Fruit fly (Drosophila melanogaster) whole organism: ENCODE measurements around the gene CG32829.

Experiments used
- CG8478 ChIP-seq: fragments of >200 bp; optimal IDR thresholded peaks from 2 replicates; lab custom pipeline; 2018; ENCODE audit warnings: inconsistent platforms
- Dll ChIP-seq: fragments of >200 bp; optimal IDR thresholded peaks from 2 replicates; lab custom pipeline; 2017
- EcR ChIP-seq, 2 experiments: fragments of >200 bp; optimal IDR thresholded peaks; 2 replicates each; lab custom pipeline; 2017; ENCODE audit warnings: missing biosample characterization in 2 of 2, missing genetic modification characterization in 2 of 2, missing genetic modification reagents in 2 of 2
- pan ChIP-seq: fragments of >200 bp; optimal IDR thresholded peaks from 2 replicates; lab custom pipeline; 2017
- psq ChIP-seq: fragments of >200 bp; optimal IDR thresholded peaks from 2 replicates; lab custom pipeline; 2017
- usp ChIP-seq: fragments of >200 bp; optimal IDR thresholded peaks from 2 replicates; lab custom pipeline; 2017; ENCODE audit warnings: missing biosample characterization, missing genetic modification characterization, mixed read lengths

The CG32829 gene

DNA sequence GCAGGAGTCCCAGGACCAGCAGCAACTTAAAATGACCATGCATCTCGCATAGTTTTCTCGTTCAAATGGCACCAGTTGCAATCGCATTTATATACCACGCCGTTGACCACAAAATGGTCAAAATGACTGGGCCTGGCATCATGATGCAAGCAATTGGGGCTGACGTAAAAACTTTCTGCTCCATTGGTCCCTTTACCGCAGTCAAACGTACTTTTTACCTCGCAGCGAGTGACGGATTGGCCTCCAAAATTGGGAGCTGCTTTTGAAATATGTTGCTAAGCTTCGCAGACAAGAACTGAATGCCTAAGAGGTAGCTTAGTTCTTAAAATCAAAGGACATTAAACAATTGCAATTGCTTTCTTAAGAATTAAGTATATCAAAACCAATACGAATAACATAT is at the start of gene CG32829:
CG32829 (minus strand) TSS at position 101 of the 400 bp plus-strand sequence.
- TF ChIP-seq Dll = no peak
- TF ChIP-seq EcR (GFP tag; optimal IDR thresholded peaks at IDR 0.05; lab: Kevin White, UChicago) = no peak
- TF ChIP-seq CG8478 = no peak
- no peak for TF ChIP-seq usp (GFP tag; lab: Kevin White, UChicago)
- no peak for TF ChIP-seq psq (lab: Kevin White, UChicago)
- no peak for TF ChIP-seq pan

DNA sequence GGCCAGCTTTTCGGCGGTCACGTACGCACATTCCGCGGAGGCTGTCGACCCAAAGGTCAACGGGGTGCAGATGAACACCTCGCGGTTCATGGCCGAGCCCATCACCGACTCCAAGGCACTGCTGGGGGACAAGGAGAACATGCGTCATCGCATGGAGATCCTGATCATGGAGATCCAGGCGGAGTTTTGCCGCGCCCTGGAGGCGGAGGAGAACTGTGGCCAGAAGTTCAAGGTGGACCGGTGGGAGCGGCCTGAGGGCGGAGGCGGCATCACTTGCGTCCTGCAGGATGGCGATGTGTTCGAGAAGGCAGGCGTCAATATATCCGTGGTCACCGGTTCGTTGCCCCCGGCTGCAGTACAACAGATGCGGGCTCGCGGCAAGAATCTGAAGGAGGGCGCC is 48.4 kb upstream of the CG32829 start:
- TF ChIP-seq CG8478 = no peak
- TF ChIP-seq EcR (GFP tag; optimal IDR thresholded peaks at IDR 0.05; lab: Kevin White, UChicago) = no peak
- no peak for TF ChIP-seq Dll
- no peak for TF ChIP-seq pan
- no peak for TF ChIP-seq psq (lab: Kevin White, UChicago)
- no peak for TF ChIP-seq usp (GFP tag; lab: Kevin White, UChicago)

DNA sequence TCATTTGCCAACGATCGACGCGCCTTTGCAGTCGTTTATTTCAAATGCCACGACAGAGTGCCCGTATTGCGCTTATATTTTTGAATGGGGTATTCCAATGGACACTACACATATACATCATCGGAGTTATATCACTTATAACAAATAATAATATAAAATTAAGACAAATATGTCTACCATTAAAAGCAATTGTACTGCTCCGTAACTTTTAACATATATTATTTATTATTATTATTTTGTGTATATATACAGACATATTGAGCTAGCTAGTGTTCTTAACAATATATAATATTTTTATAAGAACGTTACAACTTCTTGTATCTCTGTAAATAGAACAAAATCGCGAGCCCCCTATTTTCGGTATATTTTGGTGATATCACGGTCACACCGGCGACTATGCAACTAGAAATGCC is 47.8 kb upstream of the CG32829 start, which contains the start of the genes sip2 and Coprox:
sip2 (minus strand) TSS at position 53 of the 413 bp plus-strand sequence.
Coprox (plus strand) TSS at position 400 of the 413 bp plus-strand sequence.
- TF ChIP-seq EcR (GFP tag; optimal IDR thresholded peaks at IDR 0.05; lab: Kevin White, UChicago) = no peak
- no peak for TF ChIP-seq pan
- TF ChIP-seq CG8478 = no peak
- TF ChIP-seq usp (GFP tag; lab: Kevin White, UChicago) = no peak
- TF ChIP-seq Dll = no peak
- no peak for TF ChIP-seq psq (lab: Kevin White, UChicago)

DNA sequence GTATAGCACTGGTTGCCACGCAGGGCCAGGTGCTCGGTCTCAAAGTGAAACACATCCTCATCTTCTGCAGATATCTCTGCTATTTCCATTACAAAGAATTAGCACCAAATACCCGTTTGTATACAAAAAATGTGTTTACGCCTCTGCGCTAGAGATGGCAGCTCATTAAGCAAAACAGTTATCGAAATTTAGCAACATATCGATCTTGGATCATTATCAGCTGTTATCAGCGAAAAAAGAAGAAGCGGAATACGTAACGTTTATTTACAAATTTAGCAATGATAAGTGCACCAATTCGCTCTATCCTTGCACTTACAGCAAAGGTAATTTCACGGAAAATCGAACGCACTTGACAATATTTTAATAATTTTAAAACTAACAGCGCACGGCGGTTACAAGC is 43.9 kb upstream of the CG32829 start, which contains the start of the genes Atac1 and Hmgcl:
Atac1 (minus strand) TSS at position 164 of the 400 bp plus-strand sequence.
Hmgcl (plus strand) TSS at position 213 of the 400 bp plus-strand sequence.
- TF ChIP-seq Dll = no peak
- no peak for TF ChIP-seq usp (GFP tag; lab: Kevin White, UChicago)
- TF ChIP-seq EcR (GFP tag; optimal IDR thresholded peaks at IDR 0.05; lab: Kevin White, UChicago) = no peak
- TF ChIP-seq CG8478 = no peak
- TF ChIP-seq psq (lab: Kevin White, UChicago) = no peak
- no peak for TF ChIP-seq pan

DNA sequence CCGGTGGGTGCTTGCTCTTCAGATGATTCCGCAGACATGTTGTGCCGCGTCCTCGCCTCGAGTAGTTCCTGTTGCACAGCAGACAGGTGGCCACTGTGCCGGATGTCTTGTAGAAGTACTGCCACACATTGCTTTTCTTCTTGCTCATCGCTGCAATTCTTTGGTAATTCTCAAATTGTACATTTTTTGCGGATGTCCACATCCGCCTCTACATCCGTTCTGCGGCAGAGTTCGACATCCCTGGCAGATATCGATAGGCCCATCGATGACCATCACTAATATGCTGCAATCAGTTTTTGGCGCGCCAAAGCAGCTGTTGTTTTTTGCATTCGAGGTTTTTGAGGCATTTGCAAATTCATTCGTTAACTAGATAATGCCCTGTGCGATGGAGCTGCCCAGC is 40.5 kb upstream of the CG32829 start, which contains the start of the genes CG13775 and CG3430:
CG13775 (minus strand) TSS at position 226 of the 400 bp plus-strand sequence.
CG3430 (plus strand) TSS at position 284 of the 400 bp plus-strand sequence.
- TF ChIP-seq psq (lab: Kevin White, UChicago) (no peak), usp (GFP tag; lab: Kevin White, UChicago) (no peak), CG8478 (no peak), EcR (GFP tag; optimal IDR thresholded peaks at IDR 0.05; lab: Kevin White, UChicago) (no peak), Dll (no peak), pan (no peak)

DNA sequence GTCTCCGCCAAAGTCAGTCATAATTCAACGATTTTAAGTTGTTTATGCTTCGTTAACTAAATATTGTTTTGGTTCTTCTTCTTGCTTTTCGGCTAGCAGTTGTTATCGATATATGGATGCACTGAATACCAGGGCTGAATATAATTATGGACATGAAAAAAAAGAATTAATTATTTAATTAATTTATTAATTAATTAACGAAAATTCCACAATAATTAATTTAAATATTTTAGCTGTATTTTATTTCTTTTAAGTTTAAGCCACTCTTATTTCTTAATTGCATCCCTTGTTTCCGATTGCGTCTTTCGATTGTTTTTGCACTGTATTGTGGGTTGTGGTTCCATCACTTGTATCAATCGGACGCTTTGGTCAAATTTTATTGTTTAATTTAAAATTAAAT is 33.9 kb upstream of the CG32829 start, which contains the start of the genes Gas41 and SA1:
Gas41 (minus strand) TSS at position 112 of the 400 bp plus-strand sequence.
SA1 (plus strand) TSS at position 326 of the 400 bp plus-strand sequence.
- TF ChIP-seq EcR (GFP tag; optimal IDR thresholded peaks at IDR 0.05; lab: Kevin White, UChicago) (no peak), CG8478 (no peak), Dll (no peak), pan (no peak), psq (lab: Kevin White, UChicago) (no peak), usp (GFP tag; lab: Kevin White, UChicago) (no peak)

DNA sequence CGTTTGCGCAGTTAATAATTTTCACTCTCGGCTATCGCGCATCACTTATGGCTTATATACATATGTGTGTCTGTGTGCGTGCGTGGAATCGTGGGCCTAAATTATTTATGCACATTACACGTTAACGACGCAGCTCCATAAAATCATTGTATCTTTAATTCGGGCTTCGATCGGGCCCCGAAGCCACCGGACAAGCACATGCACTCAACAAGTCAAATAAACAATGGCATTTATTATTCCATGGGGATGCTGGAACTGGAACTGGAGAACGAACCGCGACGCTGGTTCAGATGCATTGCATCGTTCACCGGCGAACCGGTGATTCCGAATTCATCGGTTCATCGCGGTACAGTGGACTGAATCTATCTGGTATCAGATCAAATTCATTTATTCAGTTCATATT is 32.3 kb upstream of the CG32829 start, which contains the start of gene ihog:
ihog (minus strand) TSS at position 269 of the 403 bp plus-strand sequence.
- TF ChIP-seq usp (GFP tag; lab: Kevin White, UChicago) = no peak

DNA sequence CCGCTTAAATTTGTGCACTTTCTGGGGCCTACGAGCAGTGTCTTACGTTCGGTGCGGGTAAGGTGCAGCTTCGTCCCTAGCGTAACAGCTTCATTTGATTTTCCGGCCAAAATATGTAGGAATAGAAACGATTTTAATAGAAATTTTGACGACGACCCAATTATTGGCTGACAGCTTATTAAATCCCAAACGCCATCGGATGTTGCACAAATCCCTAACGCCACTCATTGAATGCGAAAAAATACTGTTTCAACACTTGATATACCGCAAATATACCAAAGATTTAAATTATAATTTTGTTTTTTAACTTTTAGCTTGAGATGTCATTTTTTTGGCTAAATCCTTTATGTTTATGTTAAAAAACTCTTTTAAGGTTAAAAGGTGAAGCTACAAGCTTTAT is 28.8 kb upstream of the CG32829 start, which contains the start of gene Fgop2:
Fgop2 (minus strand) TSS at position 202 of the 400 bp plus-strand sequence.
- TF ChIP-seq EcR (GFP tag; optimal IDR thresholded peaks at IDR 0.05; lab: Kevin White, UChicago) = no peak

DNA sequence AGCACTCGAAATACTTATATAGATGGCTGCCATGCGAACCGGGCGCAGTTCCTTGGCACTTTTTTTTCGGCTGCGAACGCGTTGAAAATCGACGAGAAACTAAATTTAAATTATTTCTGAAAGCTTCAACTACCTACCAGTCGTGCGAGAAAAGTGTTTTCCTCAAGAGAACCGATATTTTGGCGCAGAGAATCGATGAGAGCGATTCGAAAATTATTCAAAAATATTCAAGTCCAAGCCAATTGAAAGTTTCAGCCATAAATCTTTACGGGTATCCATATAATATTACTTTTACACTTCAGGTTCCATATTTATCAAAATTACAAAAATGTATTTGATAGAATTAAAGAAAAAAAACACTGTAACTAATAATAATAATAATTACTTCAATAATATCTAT is 26.5 kb upstream of the CG32829 start, which contains the start of gene CG18304:
CG18304 (minus strand) TSS at position 101 of the 400 bp plus-strand sequence.
- TF ChIP-seq Dll (no peak), EcR (GFP tag; optimal IDR thresholded peaks at IDR 0.05; lab: Kevin White, UChicago) (no peak), usp (GFP tag; lab: Kevin White, UChicago) (no peak), psq (lab: Kevin White, UChicago) (no peak), pan (no peak), CG8478 (no peak)

DNA sequence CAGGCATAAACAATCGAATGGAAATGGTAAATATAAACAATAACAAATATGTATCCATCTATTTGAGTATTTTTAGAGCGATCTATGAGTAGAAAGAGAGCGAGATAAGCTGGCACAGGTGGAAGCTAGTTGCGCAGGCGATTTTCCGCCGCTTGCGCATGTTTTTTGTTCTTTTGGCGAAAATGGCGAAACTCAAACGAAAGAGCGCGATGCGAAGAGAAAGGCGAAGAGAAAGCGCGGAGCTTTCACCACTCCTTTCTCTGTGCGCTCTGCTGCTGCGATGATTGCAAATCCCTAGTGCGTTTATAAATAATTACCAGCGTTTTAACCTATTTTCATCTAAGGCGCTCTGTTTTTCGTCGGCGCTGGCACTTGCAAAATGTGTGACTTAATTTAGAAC is 25.5 kb upstream of the CG32829 start:
- TF ChIP-seq CG8478 (no peak), usp (GFP tag; lab: Kevin White, UChicago) (no peak), pan (no peak), psq (lab: Kevin White, UChicago) (no peak), EcR (GFP tag; optimal IDR thresholded peaks at IDR 0.05; lab: Kevin White, UChicago) (no peak), Dll (no peak)

DNA sequence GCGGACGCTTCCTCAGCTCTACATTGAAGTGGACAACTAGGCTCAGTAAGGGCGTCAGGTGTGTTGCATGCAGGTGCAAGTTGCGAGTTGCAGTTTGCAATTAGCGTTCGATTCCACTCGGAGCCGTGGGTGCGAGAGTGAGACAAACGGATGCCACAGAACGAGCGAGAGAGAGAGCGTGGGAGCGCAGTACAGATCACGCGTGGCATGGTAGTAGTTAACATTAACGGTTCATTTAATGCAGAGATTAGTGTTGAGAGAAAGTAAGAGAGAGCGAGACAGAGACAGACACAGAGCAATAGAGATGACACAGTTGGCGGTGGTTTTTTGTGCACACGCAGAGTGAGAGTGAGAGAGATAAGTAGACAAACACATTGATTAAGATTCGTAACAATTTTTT is 23.5 kb upstream of the CG32829 start:
- no peak for TF ChIP-seq CG8478
- no peak for TF ChIP-seq pan
- TF ChIP-seq Dll = no peak
- no peak for TF ChIP-seq usp (GFP tag; lab: Kevin White, UChicago)
- no peak for TF ChIP-seq EcR (GFP tag; optimal IDR thresholded peaks at IDR 0.05; lab: Kevin White, UChicago)
- no peak for TF ChIP-seq psq (lab: Kevin White, UChicago)

DNA sequence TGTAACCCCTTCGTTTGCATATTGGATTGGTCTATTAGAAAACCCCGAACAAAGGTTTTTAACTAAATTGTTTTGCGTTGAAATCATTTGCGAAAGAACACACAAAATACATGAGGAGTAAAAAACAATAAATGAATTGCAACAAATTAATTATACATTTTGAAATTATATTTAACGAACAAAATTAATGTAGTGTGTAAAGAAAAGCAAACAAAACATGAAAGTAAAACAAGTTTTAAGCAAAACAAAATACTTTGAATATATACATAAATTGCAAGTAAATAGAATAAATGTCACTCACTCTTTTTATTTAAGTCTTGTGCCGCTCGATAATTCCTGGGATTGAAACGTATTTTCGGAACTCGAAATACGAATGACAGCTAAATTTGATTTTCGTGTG is 15.6 kb upstream of the CG32829 start, which contains the start of gene CG43232:
CG43232 (plus strand) TSS at position 301 of the 400 bp plus-strand sequence.
- TF ChIP-seq Dll (no peak), EcR (GFP tag; optimal IDR thresholded peaks at IDR 0.05; lab: Kevin White, UChicago) (no peak), psq (lab: Kevin White, UChicago) (no peak), usp (GFP tag; lab: Kevin White, UChicago) (no peak), pan (no peak), CG8478 (no peak)

DNA sequence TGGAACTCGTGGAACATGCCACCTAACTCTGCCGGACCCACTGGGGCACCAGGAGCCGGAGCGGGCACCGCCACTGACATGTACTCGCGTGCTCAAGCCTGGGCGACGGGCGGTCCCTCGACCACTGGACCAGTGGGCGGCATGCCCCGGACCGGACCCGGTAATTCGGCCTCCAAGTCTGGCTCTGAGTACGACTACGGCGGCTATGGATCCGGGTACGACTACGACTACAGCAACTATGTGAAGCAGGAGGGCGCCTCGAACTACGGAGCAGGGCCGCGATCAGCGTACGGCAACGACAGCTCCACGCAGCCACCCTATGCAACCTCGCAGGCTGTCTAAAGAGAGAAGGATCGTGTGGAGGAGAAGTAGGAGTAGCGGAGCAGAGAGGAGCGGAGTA is 8.9 kb upstream of the CG32829 start:
- TF ChIP-seq Dll (no peak), EcR (GFP tag; optimal IDR thresholded peaks at IDR 0.05; lab: Kevin White, UChicago) (no peak), usp (GFP tag; lab: Kevin White, UChicago) (no peak), psq (lab: Kevin White, UChicago) (no peak), CG8478 (no peak), pan (no peak)
